Worm (Caenorhabditis elegans) whole organism, L2 larva: ENCODE data around the gene gar-1.
A peak's percentile ranks its signal among the peaks of the same experiment; 100 is the strongest.

Experiments
- ZK546.5 ChIP-seq: sonication (generic microtip); optimal IDR thresholded peaks from 2 replicates; lab custom pipeline; 2017; ENCODE audit warnings: missing biosample characterization, missing genetic modification characterization
- aly-2 ChIP-seq: fragments of 150-350 bp; optimal IDR thresholded peaks from 2 replicates; lab custom pipeline; 2014; ENCODE audit warnings: missing biosample characterization, missing genetic modification characterization
- elt-3 ChIP-seq: sonication (generic microtip); optimal IDR thresholded peaks from 2 replicates; lab custom pipeline; 2017; ENCODE audit warnings: missing biosample characterization, missing genetic modification characterization
- fos-1 ChIP-seq: fragments of 150-350 bp; optimal IDR thresholded peaks from 2 replicates; lab custom pipeline; 2014; ENCODE audit warnings: missing biosample characterization, missing genetic modification characterization
- lin-13 ChIP-seq: fragments of 150-350 bp; optimal IDR thresholded peaks from 2 replicates; lab custom pipeline; 2014; ENCODE audit warnings: missing biosample characterization, missing genetic modification reagents, missing genetic modification characterization
- nhr-12 ChIP-seq: fragments of 150-350 bp; optimal IDR thresholded peaks from 2 replicates; lab custom pipeline; 2014; ENCODE audit warnings: missing biosample characterization, missing genetic modification characterization
- nhr-237 ChIP-seq: fragments of 150-350 bp; optimal IDR thresholded peaks from 2 replicates; lab custom pipeline; 2014; ENCODE audit warnings: missing biosample characterization, missing genetic modification characterization
- sma-3 ChIP-seq: sonication (generic microtip); optimal IDR thresholded peaks from 2 replicates; lab custom pipeline; 2016; ENCODE audit warnings: missing genetic modification reagents, missing genetic modification characterization, missing compliant biosample characterization
- zag-1 ChIP-seq: fragments of 150-350 bp; optimal IDR thresholded peaks from 2 replicates; lab custom pipeline; 2014; ENCODE audit warnings: missing biosample characterization, missing genetic modification characterization
- ztf-4 ChIP-seq: fragments of 150-350 bp; optimal IDR thresholded peaks from 2 replicates; lab custom pipeline; 2014; ENCODE audit warnings: missing biosample characterization, missing genetic modification characterization

- no peak for TF ChIP-seq elt-3 (tag; lab: Kevin White, UChicago)
- TF ChIP-seq nhr-12 (tag; lab: Kevin White, UChicago), result no peak
- no peak for TF ChIP-seq ztf-4 (tag; lab: Kevin White, UChicago)
- TF ChIP-seq fos-1 (tag; lab: Kevin White, UChicago), result peak; percentile 7
- no peak for TF ChIP-seq aly-2 (tag; lab: Kevin White, UChicago)
- TF ChIP-seq sma-3 (GFP tag; lab: Kevin White, UChicago), result no peak
- no peak for TF ChIP-seq lin-13 (GFP tag; lab: Kevin White, UChicago)
- no peak for TF ChIP-seq zag-1 (tag; lab: Kevin White, UChicago)
- no peak for TF ChIP-seq ZK546.5
- no peak for TF ChIP-seq nhr-237 (tag; lab: Kevin White, UChicago)
Observed at ce11 chrX:6430510-6430909, 54.2 kb downstream of the gar-1 start, which contains the start of gene ctsa-2.
